Fruit fly (Drosophila melanogaster) whole organism, embryonic: ENCODE data around the gene EMC3.
A peak's percentile ranks its signal among the peaks of the same experiment; 100 is the strongest.

Experiments
- Bgb ChIP-seq: fragments of 200-800 bp; sonication (Bioruptor generic); IDR thresholded peaks from 2 replicates; pipeline ENCODE4 v1.3.6; 2022; ENCODE audit warnings: missing biosample characterization, missing genetic modification characterization; ENCODE audit not compliant: partially characterized antibody
- CG10209 ChIP-seq: fragments of 200-800 bp; sonication (Bioruptor generic); optimal IDR thresholded peaks from 3 replicates; lab custom pipeline; 2017; ENCODE audit warnings: missing biosample characterization, mild to moderate bottlenecking, missing genetic modification characterization, missing genetic modification reagents
- CG10366 ChIP-seq: fragments of 200-800 bp; sonication (Bioruptor generic); IDR thresholded peaks from 2 replicates; pipeline ENCODE4 v1.3.6; 2022; ENCODE audit warnings: missing biosample characterization, missing genetic modification characterization
- CG10431 ChIP-seq: fragments of 200-800 bp; sonication (Bioruptor generic); optimal IDR thresholded peaks from 3 replicates; lab custom pipeline; 2018; ENCODE audit warnings: missing biosample characterization, mild to moderate bottlenecking, missing genetic modification characterization
- CG10543 ChIP-seq: fragments of 200-800 bp; sonication (Bioruptor generic); optimal IDR thresholded peaks from 3 replicates; lab custom pipeline; 2017; ENCODE audit warnings: missing biosample characterization, mild to moderate bottlenecking, missing genetic modification characterization, moderate library complexity
- CG11247 ChIP-seq: fragments of 200-800 bp; sonication (Bioruptor generic); IDR thresholded peaks from 2 replicates; pipeline ENCODE4 v1.3.6; 2022; ENCODE audit warnings: missing biosample characterization, missing genetic modification characterization
- CG11456 ChIP-seq: fragments of 200-800 bp; sonication (Bioruptor generic); IDR thresholded peaks from 3 replicates; pipeline ENCODE4 v1.3.6; 2022; ENCODE audit warnings: missing biosample characterization, missing genetic modification characterization
- CG12155 ChIP-seq: fragments of 200-800 bp; sonication (Bioruptor generic); optimal IDR thresholded peaks from 3 replicates; lab custom pipeline; 2016; ENCODE audit warnings: missing biosample characterization, missing genetic modification characterization
- CG13775 ChIP-seq: fragments of 200-800 bp; sonication (Bioruptor generic); optimal IDR thresholded peaks from 3 replicates; lab custom pipeline; 2017; ENCODE audit warnings: missing biosample characterization, mild to moderate bottlenecking, missing genetic modification characterization
- CG14441 ChIP-seq: fragments of 200-800 bp; sonication (Bioruptor generic); IDR thresholded peaks from 2 replicates; pipeline ENCODE4 v1.3.6; 2022; ENCODE audit warnings: missing biosample characterization, missing genetic modification characterization
- CG2120 ChIP-seq: fragments of 200-800 bp; sonication (Bioruptor generic); optimal IDR thresholded peaks from 3 replicates; lab custom pipeline; 2016; ENCODE audit warnings: missing biosample characterization, missing genetic modification characterization
- CG2199 ChIP-seq: fragments of 200-800 bp; sonication (Bioruptor generic); IDR thresholded peaks from 3 replicates; pipeline ENCODE4 v1.3.6; 2022; ENCODE audit warnings: missing biosample characterization, missing genetic modification characterization
- CG3065 ChIP-seq: fragments of 200-800 bp; sonication (Bioruptor generic); optimal IDR thresholded peaks from 2 replicates; lab custom pipeline; 2016; ENCODE audit warnings: missing biosample characterization, missing genetic modification characterization
- CG32772 ChIP-seq: fragments of 200-800 bp; sonication (Bioruptor generic); IDR thresholded peaks from 2 replicates; pipeline ENCODE4 v1.3.6; 2022; ENCODE audit warnings: missing biosample characterization, missing genetic modification characterization
- CG4707 ChIP-seq: fragments of 200-800 bp; sonication (Bioruptor generic); optimal IDR thresholded peaks from 2 replicates; lab custom pipeline; 2018; ENCODE audit warnings: missing biosample characterization, mild to moderate bottlenecking, missing genetic modification characterization, moderate library complexity
- CG6272 ChIP-seq: fragments of 200-800 bp; sonication (Bioruptor generic); IDR thresholded peaks from 2 replicates; pipeline ENCODE4 v1.3.6; 2022; ENCODE audit warnings: missing biosample characterization, missing genetic modification characterization
- CG6791 ChIP-seq: fragments of 200-800 bp; sonication (Bioruptor generic); IDR thresholded peaks from 3 replicates; pipeline ENCODE4 v1.3.6; 2022; ENCODE audit warnings: missing biosample characterization, missing genetic modification characterization; ENCODE audit not compliant: partially characterized antibody
- CG7271 ChIP-seq: fragments of 200-800 bp; sonication (Bioruptor generic); optimal IDR thresholded peaks from 2 replicates; lab custom pipeline; 2018; ENCODE audit warnings: missing biosample characterization, mild to moderate bottlenecking, missing genetic modification characterization, moderate library complexity
- CG7372 ChIP-seq: fragments of 200-800 bp; sonication (Bioruptor generic); IDR thresholded peaks from 2 replicates; pipeline ENCODE4 v1.3.6; 2022; ENCODE audit warnings: missing biosample characterization, missing genetic modification characterization
- CG7745 ChIP-seq: fragments of 200-800 bp; sonication (Bioruptor generic); optimal IDR thresholded peaks from 2 replicates; lab custom pipeline; 2018; ENCODE audit warnings: missing biosample characterization, mild to moderate bottlenecking, missing genetic modification characterization, moderate library complexity
- CG7839 ChIP-seq: fragments of 200-800 bp; sonication (Bioruptor generic); optimal IDR thresholded peaks from 3 replicates; lab custom pipeline; 2018; ENCODE audit warnings: missing biosample characterization, mild to moderate bottlenecking, missing genetic modification characterization, moderate library complexity
- CHES-1-like ChIP-seq: fragments of 200-800 bp; sonication (Bioruptor generic); optimal IDR thresholded peaks from 2 replicates; lab custom pipeline; 2016; ENCODE audit warnings: missing biosample characterization, missing genetic modification characterization
- CoRest ChIP-seq: fragments of 200-800 bp; sonication (Bioruptor generic); optimal IDR thresholded peaks from 3 replicates; lab custom pipeline; 2018; ENCODE audit warnings: missing biosample characterization, mild to moderate bottlenecking, missing genetic modification characterization, moderate library complexity
- D ChIP-seq, 2 experiments: fragments of 200-800 bp in 1 of 2; fragments of >200 bp in 1 of 2; sonication (Bioruptor generic) in 1 of 2; optimal IDR thresholded peaks; 2 replicates in 1 of 2; 3 replicates in 1 of 2; lab custom pipeline; 2017; ENCODE audit warnings: mild to moderate bottlenecking in 1 of 2, missing biosample characterization in 1 of 2, missing genetic modification characterization in 1 of 2, missing genetic modification reagents in 1 of 2
- D19B ChIP-seq: fragments of 200-800 bp; sonication (Bioruptor generic); optimal IDR thresholded peaks from 2 replicates; lab custom pipeline; 2017; ENCODE audit warnings: missing biosample characterization, mild to moderate bottlenecking, missing genetic modification characterization
- Dbx ChIP-seq: fragments of 200-800 bp; sonication (Bioruptor generic); IDR thresholded peaks from 3 replicates; pipeline ENCODE4 v1.3.6; 2022; ENCODE audit warnings: missing biosample characterization, missing genetic modification characterization
- Dp ChIP-seq: fragments of 200-800 bp; sonication (Bioruptor generic); optimal IDR thresholded peaks from 2 replicates; lab custom pipeline; 2018; ENCODE audit warnings: missing biosample characterization, mild to moderate bottlenecking, missing genetic modification characterization, moderate library complexity
- Hr39 ChIP-seq: fragments of >200 bp; optimal IDR thresholded peaks from 2 replicates; lab custom pipeline; 2017
- Nf-YA ChIP-seq: fragments of 200-800 bp; sonication (Bioruptor generic); IDR thresholded peaks from 2 replicates; pipeline ENCODE4 v1.3.6; 2022; ENCODE audit warnings: missing biosample characterization, missing genetic modification characterization
- Oaz ChIP-seq: fragments of 200-800 bp; sonication (Bioruptor generic); IDR thresholded peaks from 2 replicates; pipeline ENCODE4 v1.3.6; 2022; ENCODE audit warnings: missing biosample characterization, missing genetic modification characterization
- Optix ChIP-seq: fragments of 200-800 bp; sonication (Bioruptor generic); IDR thresholded peaks from 3 replicates; pipeline ENCODE4 v1.3.6; 2022; ENCODE audit warnings: missing biosample characterization, missing genetic modification characterization
- Sox102F ChIP-seq: fragments of 200-800 bp; sonication (Bioruptor generic); optimal IDR thresholded peaks from 2 replicates; lab custom pipeline; 2018; ENCODE audit warnings: missing biosample characterization, mild to moderate bottlenecking, missing genetic modification characterization, moderate library complexity
- Tbp ChIP-seq: fragments of >200 bp; optimal IDR thresholded peaks from 2 replicates; lab custom pipeline; 2018; ENCODE audit warnings: missing biosample characterization, missing genetic modification characterization
- Usf ChIP-seq: fragments of 200-800 bp; sonication (Bioruptor generic); optimal IDR thresholded peaks from 2 replicates; lab custom pipeline; 2017; ENCODE audit warnings: missing genotype, missing biosample characterization, missing genetic modification characterization
- chif ChIP-seq, 2 experiments: fragments of 200-800 bp; sonication (Bioruptor generic); optimal IDR thresholded peaks; 3 replicates each; lab custom pipeline; 2016; ENCODE audit warnings: missing biosample characterization in 2 of 2, missing genetic modification characterization in 2 of 2
- crc ChIP-seq: fragments of 200-800 bp; sonication (Bioruptor generic); optimal IDR thresholded peaks from 2 replicates; lab custom pipeline; 2016; ENCODE audit warnings: missing biosample characterization, missing genetic modification characterization
- dysf ChIP-seq: fragments of 200-800 bp; sonication (Bioruptor generic); IDR thresholded peaks from 3 replicates; pipeline ENCODE4 v1.3.6; 2022; ENCODE audit warnings: missing biosample characterization, missing genetic modification characterization
- emc ChIP-seq: fragments of 200-800 bp; sonication (Bioruptor generic); optimal IDR thresholded peaks from 2 replicates; lab custom pipeline; 2016; ENCODE audit warnings: missing biosample characterization, missing genetic modification characterization
- ems ChIP-seq: fragments of 200-800 bp; sonication (Bioruptor generic); optimal IDR thresholded peaks from 3 replicates; lab custom pipeline; 2016; ENCODE audit warnings: missing biosample characterization, missing genetic modification characterization
- gcm2 ChIP-seq: fragments of 200-800 bp; sonication (Bioruptor generic); optimal IDR thresholded peaks from 2 replicates; lab custom pipeline; 2016; ENCODE audit warnings: missing biosample characterization, missing genetic modification characterization
- lbe ChIP-seq: fragments of 200-800 bp; sonication (Bioruptor generic); optimal IDR thresholded peaks from 2 replicates; lab custom pipeline; 2016; ENCODE audit warnings: missing biosample characterization, mild to moderate bottlenecking, missing genetic modification characterization
- mld ChIP-seq: fragments of 200-800 bp; sonication (Bioruptor generic); IDR thresholded peaks from 3 replicates; pipeline ENCODE4 v1.3.6; 2022; ENCODE audit warnings: missing biosample characterization, missing genetic modification characterization; ENCODE audit not compliant: partially characterized antibody
- nau ChIP-seq: fragments of 200-800 bp; sonication (Bioruptor generic); optimal IDR thresholded peaks from 3 replicates; lab custom pipeline; 2017; ENCODE audit warnings: missing biosample characterization, mild to moderate bottlenecking, missing genetic modification characterization, missing genetic modification reagents
- phol ChIP-seq: fragments of 200-800 bp; sonication (Bioruptor generic); optimal IDR thresholded peaks from 3 replicates; lab custom pipeline; 2018; ENCODE audit warnings: missing biosample characterization, mild to moderate bottlenecking, missing genetic modification characterization, moderate library complexity
- rib ChIP-seq: fragments of 200-800 bp; sonication (Bioruptor generic); IDR thresholded peaks from 2 replicates; pipeline ENCODE4 v1.3.6; 2022; ENCODE audit warnings: missing biosample characterization, missing genetic modification characterization
- run ChIP-seq: fragments of 200-800 bp; sonication (Bioruptor generic); optimal IDR thresholded peaks from 3 replicates; lab custom pipeline; 2018; ENCODE audit warnings: missing biosample characterization, mild to moderate bottlenecking, missing genetic modification characterization
- schlank ChIP-seq: fragments of 200-800 bp; sonication (Bioruptor generic); optimal IDR thresholded peaks from 2 replicates; lab custom pipeline; 2018; ENCODE audit warnings: missing biosample characterization, mild to moderate bottlenecking, missing genetic modification characterization
- so ChIP-seq: fragments of 200-800 bp; sonication (Bioruptor generic); IDR thresholded peaks from 3 replicates; pipeline ENCODE4 v1.3.6; 2022; ENCODE audit warnings: missing biosample characterization, missing genetic modification characterization
- tx ChIP-seq: fragments of 200-800 bp; sonication (Bioruptor generic); optimal IDR thresholded peaks from 2 replicates; lab custom pipeline; 2016; ENCODE audit warnings: missing biosample characterization, missing genetic modification characterization
- vfl ChIP-seq: fragments of 200-800 bp; sonication (Bioruptor generic); optimal IDR thresholded peaks from 2 replicates; lab custom pipeline; 2016; ENCODE audit warnings: missing biosample characterization, missing genetic modification characterization
- yki ChIP-seq: fragments of >200 bp; optimal IDR thresholded peaks from 3 replicates; lab custom pipeline; 2018

The EMC3 gene

DNA sequence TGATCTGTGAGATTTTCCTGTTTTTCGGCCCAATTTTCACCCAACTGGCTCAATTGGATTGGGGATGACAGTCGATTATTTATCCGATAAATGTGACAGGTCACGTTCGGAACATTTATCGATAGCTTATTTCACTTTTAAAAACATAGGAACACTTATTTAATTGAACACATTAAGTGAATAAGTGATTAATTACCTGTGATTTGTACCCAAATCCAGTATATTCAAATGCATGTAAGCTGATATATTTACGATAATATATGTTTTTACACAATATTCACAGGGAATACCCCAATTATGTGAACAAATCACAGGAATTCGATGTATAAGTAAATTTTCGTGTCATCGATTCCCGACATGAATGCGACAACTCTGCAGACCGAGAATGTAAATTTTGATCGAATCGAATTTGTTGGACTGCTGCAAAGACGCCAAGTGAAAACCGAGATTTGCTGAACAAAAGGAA, at the start of gene EMC3, which contains the start of gene Dpy-30L1 (continued):
- TF ChIP-seq CG10431 (no peak), ems (GFP tag; lab: Kevin White, UChicago) (peak; percentile 25), Optix (GFP tag; lab: Robert Waterston, UW) (no peak), phol (tag; lab: Kevin White, UChicago) (peak; percentile 68), CG10366 (GFP tag; lab: Robert Waterston, UW) (peak; percentile 30; the same call in 1 of the 2 replicates), emc (GFP tag; lab: Kevin White, UChicago) (no peak), CG3065 (GFP tag; lab: Kevin White, UChicago) (no peak), dysf (GFP tag; lab: Robert Waterston, UW) (peak; percentile 57; the same call in 2 of the 3 replicates), CG32772 (GFP tag; lab: Robert Waterston, UW) (no peak), CG7271 (tag; lab: Kevin White, UChicago) (no peak), CG14441 (GFP tag; lab: Robert Waterston, UW) (peak; percentile 53; the same call in 1 of the 2 replicates), CG11247 (GFP tag; lab: Robert Waterston, UW) (0 out of 2 replicates have a peak, but pooled peaks have one; percentile 16), Nf-YA (no peak), Tbp (GFP tag; lab: Kevin White, UChicago) (no peak), Hr39 (lab: Kevin White, UChicago) (no peak), CG11456 (GFP tag; lab: Robert Waterston, UW) (no peak), CG10543 (GFP tag; lab: Kevin White, UChicago) (no peak), chif (GFP tag; optimal IDR thresholded peaks at IDR 0.05; lab: Kevin White, UChicago) (peak in 1 of 2 experiments; percentile 44), CG6791 (GFP tag; lab: Robert Waterston, UW) (peak; percentile 42; the same call in 1 of the 3 replicates), CG7745 (tag; lab: Kevin White, UChicago) (no peak), CG10209 (peak; percentile 78), D (optimal IDR thresholded peaks at IDR 0.05; lab: Kevin White, UChicago) (no peak), D (GFP tag; optimal IDR thresholded peaks at IDR 0.05; lab: Kevin White, UChicago) (no peak), Usf (GFP tag; lab: Kevin White, UChicago) (no peak), CG4707 (GFP tag; lab: Kevin White, UChicago) (no peak), Bgb (GFP tag; lab: Robert Waterston, UW) (peak; percentile 75), yki (lab: Kevin White, UChicago) (no peak), CG2199 (GFP tag; lab: Robert Waterston, UW) (no peak), Dp (GFP tag; lab: Kevin White, UChicago) (peak; percentile 46), vfl (GFP tag; lab: Kevin White, UChicago) (peak; percentile 10), tx (GFP tag; lab: Kevin White, UChicago) (peak; percentile 25), lbe (GFP tag; lab: Kevin White, UChicago) (no peak), CG7839 (tag; lab: Kevin White, UChicago) (no peak), nau (GFP tag; lab: Kevin White, UChicago) (no peak), Dbx (GFP tag; lab: Robert Waterston, UW) (peak; percentile 75), so (GFP tag; lab: Robert Waterston, UW) (peak; percentile 48; the same call in 1 of the 3 replicates), Oaz (GFP tag; lab: Robert Waterston, UW) (no peak), Sox102F (GFP tag; lab: Kevin White, UChicago) (no peak), run (tag; lab: Kevin White, UChicago) (no peak), CHES-1-like (GFP tag; lab: Kevin White, UChicago) (peak; percentile 33), CoRest (tag; lab: Kevin White, UChicago) (peak; percentile 74), gcm2 (GFP tag; lab: Kevin White, UChicago) (peak; percentile 12), crc (GFP tag; lab: Kevin White, UChicago) (no peak), CG12155 (peak; percentile 54), CG7372 (GFP tag; lab: Robert Waterston, UW) (0 out of 2 replicates have a peak, but pooled peaks have one; percentile 23), CG2120 (GFP tag; lab: Kevin White, UChicago) (peak; percentile 79), D19B (GFP tag; lab: Kevin White, UChicago) (no peak), rib (GFP tag; lab: Robert Waterston, UW) (no peak), CG13775 (GFP tag; lab: Kevin White, UChicago) (peak; percentile 70), mld (GFP tag; lab: Robert Waterston, UW) (0 out of 3 replicates have a peak, but pooled peaks have one; percentile 29), CG6272 (0 out of 2 replicates have a peak, but pooled peaks have one; percentile 27), schlank (tag; lab: Kevin White, UChicago) (no peak)
